Fruit fly (Drosophila melanogaster): ENCODE results near the gene MME1.

The MME1 gene

DNA sequence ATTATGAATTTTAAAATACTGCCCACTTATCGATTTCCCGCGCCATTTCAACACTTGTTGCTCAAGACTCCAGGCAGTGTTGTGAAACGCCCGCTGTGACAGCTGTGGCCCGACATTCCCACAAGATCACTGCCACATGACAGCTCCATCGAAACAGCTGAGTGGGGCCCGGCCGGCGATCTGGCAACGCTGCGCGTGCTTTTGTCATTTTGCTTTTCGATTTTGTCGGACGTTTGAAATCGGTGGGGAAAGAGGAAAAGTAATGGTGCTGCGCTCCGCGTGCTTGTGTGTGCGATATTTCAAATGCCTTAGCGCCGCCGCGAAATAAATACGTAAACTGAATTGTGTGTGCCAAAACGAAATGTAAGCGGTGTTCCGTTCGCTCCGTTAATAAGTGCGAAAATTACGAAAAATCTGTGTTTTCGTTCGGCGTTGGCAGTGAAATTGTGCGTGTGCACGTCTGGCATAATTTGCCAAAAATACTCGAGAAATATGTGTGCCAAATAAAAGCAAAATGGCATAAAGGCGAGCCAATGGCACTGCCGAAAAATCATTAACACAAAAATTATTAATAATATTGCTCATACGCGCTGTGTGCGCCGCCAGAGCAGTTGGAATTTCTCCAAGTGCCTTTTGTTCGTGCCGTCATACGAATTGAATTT lies 15.0 kb downstream of the MME1 start:
- TF ChIP-seq Eip74EF (GFP tag; optimal IDR thresholded peaks at IDR 0.05) (peak in 1 of 2 experiments; percentile 47), CG2199 (GFP tag; IDR thresholded peaks at IDR 0.05) (no peak), da (GFP tag; optimal IDR thresholded peaks at IDR 0.05) (no peak), CG6654 (GFP tag; optimal IDR thresholded peaks at IDR 0.05) (no peak), al (GFP tag; IDR thresholded peaks at IDR 0.05) (peak; percentile 36), ttk (GFP tag; IDR thresholded peaks at IDR 0.05) (no peak; the same call in 1 of the 2 replicates), CG6689 (GFP tag; IDR thresholded peaks at IDR 0.05) (0 out of 2 replicates have a peak, but pooled peaks have one; percentile 42), slp2 (GFP tag; optimal IDR thresholded peaks at IDR 0.05) (no peak), ATbp (GFP tag; optimal IDR thresholded peaks at IDR 0.05) (no peak), H2.0 (GFP tag; IDR thresholded peaks at IDR 0.05) (no peak; the same call in none of the 2 replicates), sens-2 (GFP tag; IDR thresholded peaks at IDR 0.05) (no peak), CG17802 (tag; optimal IDR thresholded peaks at IDR 0.05) (no peak), CG4820 (GFP tag; optimal IDR thresholded peaks at IDR 0.05) (no peak), BEAF-32 (GFP tag; optimal IDR thresholded peaks at IDR 0.05) (peak; percentile 66), Dref (GFP tag; IDR thresholded peaks at IDR 0.05) (peak; percentile 89), Xrp1 (GFP tag; IDR thresholded peaks at IDR 0.05) (no peak), HHEX (GFP tag; optimal IDR thresholded peaks at IDR 0.05) (peak; percentile 51), ac (GFP tag; optimal IDR thresholded peaks at IDR 0.05) (no peak), crol (GFP tag; IDR thresholded peaks at IDR 0.05) (peak; percentile 92), dysf (GFP tag; IDR thresholded peaks at IDR 0.05) (peak; percentile 58), CG10321 (GFP tag; IDR thresholded peaks at IDR 0.05) (0 out of 2 replicates have a peak, but pooled peaks have one; percentile 6), CG8924 (tag; optimal IDR thresholded peaks at IDR 0.05) (peak; percentile 44), Adf1 (GFP tag; IDR thresholded peaks at IDR 0.05) (peak; percentile 66), CG11696 (GFP tag; IDR thresholded peaks at IDR 0.05) (no peak), Hmr (GFP tag; optimal IDR thresholded peaks at IDR 0.05) (peak; percentile 79), lab (GFP tag; optimal IDR thresholded peaks at IDR 0.05) (peak; percentile 83), oc (tag; optimal IDR thresholded peaks at IDR 0.05) (no peak), CG8281 (tag; optimal IDR thresholded peaks at IDR 0.05) (no peak), bigmax (GFP tag; optimal IDR thresholded peaks at IDR 0.05) (peak; percentile 42), tx (GFP tag; optimal IDR thresholded peaks at IDR 0.05) (peak; percentile 4), ssp (GFP tag; IDR thresholded peaks at IDR 0.05) (peak; percentile 29; the same call in 1 of the 2 replicates), Jarid2 (GFP tag; optimal IDR thresholded peaks at IDR 0.05) (peak; percentile 48), B-H1 (GFP tag; IDR thresholded peaks at IDR 0.05) (peak; percentile 34; the same call in 2 of the 3 replicates), CG8478 (optimal IDR thresholded peaks at IDR 0.05) (no peak), Dll (GFP tag; IDR thresholded peaks at IDR 0.05; ENCODE audit: partially characterized antibody) (peak; percentile 63), tll (GFP tag; optimal IDR thresholded peaks at IDR 0.05) (peak in 1 of 2 experiments; percentile 2), Rfx (GFP tag; IDR thresholded peaks at IDR 0.05) (peak; percentile 82), peb (GFP tag; IDR thresholded peaks at IDR 0.05) (no peak), Aef1 (GFP tag; IDR thresholded peaks at IDR 0.05) (peak; percentile 40), CG12299 (tag; optimal IDR thresholded peaks at IDR 0.05) (peak; percentile 35), NC2α (GFP tag; optimal IDR thresholded peaks at IDR 0.05) (no peak), CG10543 (GFP tag; optimal IDR thresholded peaks at IDR 0.05) (peak; percentile 78), ranshi (GFP tag; IDR thresholded peaks at IDR 0.05) (peak; percentile 49), Stat92E (GFP tag; optimal IDR thresholded peaks at IDR 0.05) (peak in 1 of 3 experiments; percentile 33), ase (GFP tag; IDR thresholded peaks at IDR 0.05) (peak; percentile 51; the same call in 1 of the 3 replicates), CG13296 (GFP tag; optimal IDR thresholded peaks at IDR 0.05) (peak; percentile 36), Atf-2 (GFP tag; optimal IDR thresholded peaks at IDR 0.05) (no peak), jumu (GFP tag; optimal IDR thresholded peaks at IDR 0.05) (no peak), CG4424 (GFP tag; optimal IDR thresholded peaks at IDR 0.05) (peak; percentile 8), CG11398 (GFP tag; optimal IDR thresholded peaks at IDR 0.05) (peak; percentile 23)
